Fruit fly (Drosophila melanogaster) whole organism, pupa: Measurements from ENCODE around the gene Rab10.
"Not testable (repeated sequence)": the region's sequence is repeated elsewhere in the genome, so short reads cannot be mapped to it uniquely, and the experiment has no call there.

ENCODE experiments used
- CG10348 ChIP-seq: fragments of 200-800 bp; sonication (Bioruptor generic); IDR thresholded peaks from 2 replicates; pipeline ENCODE4 v1.3.6; 2022; ENCODE audit warnings: missing biosample characterization, missing genetic modification characterization
- CG12605 ChIP-seq: fragments of 200-800 bp; sonication (Bioruptor generic); IDR thresholded peaks from 2 replicates; pipeline ENCODE4 v1.3.6; 2022; ENCODE audit warnings: missing biosample characterization, missing genetic modification characterization
- CG13204 ChIP-seq: fragments of 200-800 bp; sonication (Bioruptor generic); optimal IDR thresholded peaks from 2 replicates; lab custom pipeline; 2018; ENCODE audit warnings: missing biosample characterization, mild to moderate bottlenecking, missing genetic modification characterization, moderate library complexity
- CG14655 ChIP-seq: fragments of 200-800 bp; sonication (Bioruptor generic); optimal IDR thresholded peaks from 3 replicates; lab custom pipeline; 2017; ENCODE audit warnings: mild to moderate bottlenecking, missing biosample characterization, missing genetic modification reagents, missing genetic modification characterization
- CG15710 ChIP-seq: fragments of 200-800 bp; sonication (Bioruptor generic); optimal IDR thresholded peaks from 2 replicates; lab custom pipeline; 2018; ENCODE audit warnings: missing biosample characterization, mild to moderate bottlenecking, missing genetic modification characterization, moderate library complexity
- CG17806 ChIP-seq: fragments of 200-800 bp; sonication (Bioruptor generic); optimal IDR thresholded peaks from 2 replicates; lab custom pipeline; 2018; ENCODE audit warnings: missing biosample characterization, mild to moderate bottlenecking, missing genetic modification characterization, moderate library complexity
- CG32121 ChIP-seq: fragments of 200-800 bp; sonication (Bioruptor generic); IDR thresholded peaks from 2 replicates; pipeline ENCODE4 v1.3.6; 2022; ENCODE audit warnings: missing biosample characterization, missing genetic modification characterization
- CG34367 ChIP-seq: fragments of 200-800 bp; sonication (Bioruptor generic); optimal IDR thresholded peaks from 2 replicates; lab custom pipeline; 2018; ENCODE audit warnings: missing biosample characterization, mild to moderate bottlenecking, missing genetic modification characterization
- CG4496 ChIP-seq: fragments of 200-800 bp; sonication (Bioruptor generic); IDR thresholded peaks from 3 replicates; pipeline ENCODE4 v1.3.6; 2022; ENCODE audit warnings: missing biosample characterization, missing genetic modification characterization
- CG8159 ChIP-seq: fragments of 200-800 bp; sonication (Bioruptor generic); optimal IDR thresholded peaks from 3 replicates; lab custom pipeline; 2018; ENCODE audit warnings: missing biosample characterization, mild to moderate bottlenecking, missing genetic modification characterization, moderate library complexity
- CG8301 ChIP-seq: fragments of 200-800 bp; sonication (Bioruptor generic); optimal IDR thresholded peaks from 2 replicates; lab custom pipeline; 2018; ENCODE audit warnings: missing biosample characterization, mild to moderate bottlenecking, missing genetic modification characterization
- CG9948 ChIP-seq: fragments of 200-800 bp; sonication (Bioruptor generic); optimal IDR thresholded peaks from 2 replicates; lab custom pipeline; 2018; ENCODE audit warnings: missing biosample characterization, mild to moderate bottlenecking, missing genetic modification characterization, moderate library complexity
- D1 ChIP-seq: fragments of 200-800 bp; sonication (Bioruptor generic); optimal IDR thresholded peaks from 2 replicates; lab custom pipeline; 2018; ENCODE audit warnings: missing biosample characterization, mild to moderate bottlenecking, missing genetic modification characterization, moderate library complexity
- EcR ChIP-seq: fragments of 200-800 bp; sonication (Bioruptor generic); optimal IDR thresholded peaks from 3 replicates; lab custom pipeline; 2019; ENCODE audit warnings: missing biosample characterization, missing genetic modification characterization, mild to moderate bottlenecking, moderate library complexity, missing genetic modification reagents
- Ets98B ChIP-seq: fragments of 200-800 bp; sonication (Bioruptor generic); IDR thresholded peaks from 2 replicates; pipeline ENCODE4 v1.3.6; 2022; ENCODE audit warnings: missing biosample characterization, missing genetic modification characterization
- Pif1A ChIP-seq: fragments of 200-800 bp; sonication (Bioruptor generic); optimal IDR thresholded peaks from 3 replicates; lab custom pipeline; 2016; ENCODE audit warnings: missing biosample characterization, missing genetic modification characterization
- Pif1B ChIP-seq: fragments of 200-800 bp; sonication (Bioruptor generic); optimal IDR thresholded peaks from 3 replicates; lab custom pipeline; 2016; ENCODE audit warnings: missing biosample characterization, missing genetic modification characterization
- Snoo ChIP-seq: fragments of 200-800 bp; sonication (Bioruptor generic); optimal IDR thresholded peaks from 3 replicates; lab custom pipeline; 2017; ENCODE audit warnings: missing biosample characterization, mild to moderate bottlenecking, missing genetic modification characterization, inconsistent platforms
- fd96Ca ChIP-seq: fragments of 200-800 bp; sonication (Bioruptor generic); IDR thresholded peaks from 3 replicates; pipeline ENCODE4 v1.3.6; 2022; ENCODE audit warnings: missing biosample characterization, missing genetic modification characterization
- gl ChIP-seq: fragments of 200-800 bp; sonication (Bioruptor generic); optimal IDR thresholded peaks from 2 replicates; lab custom pipeline; 2018; ENCODE audit warnings: missing biosample characterization, mild to moderate bottlenecking, missing genetic modification characterization
- rn ChIP-seq: fragments of 200-800 bp; sonication (Bioruptor generic); IDR thresholded peaks from 2 replicates; pipeline ENCODE4 v1.3.6; 2022; ENCODE audit warnings: missing biosample characterization, missing genetic modification characterization

Rab10 gene

dm6 chrX:20251069-20251468, at the start of gene Rab10, which contains the start of gene CG17068:
Gene Rab10, plus strand, starts transcription at chrX:20251338.
Gene CG17068, minus strand, starts transcription at chrX:20251093.
- TF ChIP-seq CG15710 (no peak), CG32121 (GFP tag; lab: Robert Waterston, UW) (no peak), rn (GFP tag; lab: Robert Waterston, UW) (no peak), CG8159 (tag; lab: Kevin White, UChicago) (no peak), CG13204 (GFP tag; lab: Kevin White, UChicago) (no peak), Pif1B (GFP tag; lab: Kevin White, UChicago) (no peak), CG12605 (GFP tag; lab: Robert Waterston, UW) (no peak), gl (tag; lab: Kevin White, UChicago) (no peak), CG9948 (tag; lab: Kevin White, UChicago) (no peak), Pif1A (GFP tag; lab: Kevin White, UChicago) (no peak), CG4496 (GFP tag; lab: Robert Waterston, UW) (no peak), CG14655 (GFP tag; lab: Kevin White, UChicago) (no peak), Ets98B (GFP tag; lab: Robert Waterston, UW) (no peak), CG8301 (tag; lab: Kevin White, UChicago) (no peak), fd96Ca (GFP tag; lab: Robert Waterston, UW) (no peak), CG10348 (GFP tag; lab: Robert Waterston, UW) (no peak), CG17806 (tag; lab: Kevin White, UChicago) (no peak), D1 (no peak)

dm6 chrX:20201833-20202232, 49.3 kb upstream of the Rab10 start, which contains the start of gene SdicA:
Gene SdicA, minus strand, starts transcription at chrX:20201933.
- TF ChIP-seq CG8159 (tag; lab: Kevin White, UChicago); Pif1B (GFP tag; lab: Kevin White, UChicago); D1: not testable (repeated sequence)

- TF ChIP-seq CG10348 (GFP tag; lab: Robert Waterston, UW); EcR (GFP tag; lab: Kevin White, UChicago); CG34367: not testable (repeated sequence)
These were observed 41.6 kb upstream of the Rab10 start, which contains the start of gene SdicB for dm6 chrX:20209503-20209902. Gene SdicB, minus strand, starts transcription at chrX:20209603.

dm6 chrX:20217159-20217558, 34.0 kb upstream of the Rab10 start, which contains the start of gene SdicC:
Gene SdicC, minus strand, starts transcription at chrX:20217259.
- not testable (repeated sequence) for TF ChIP-seq CG34367; Pif1A (GFP tag; lab: Kevin White, UChicago); fd96Ca (GFP tag; lab: Robert Waterston, UW)

dm6 chrX:20224920-20225319, 26.2 kb upstream of the Rab10 start, which contains the start of gene Sdic4:
Gene Sdic4, minus strand, starts transcription at chrX:20225020.
- not testable (repeated sequence) for TF ChIP-seq rn (GFP tag; lab: Robert Waterston, UW); D1; Pif1A (GFP tag; lab: Kevin White, UChicago)

- TF ChIP-seq rn (GFP tag; lab: Robert Waterston, UW) = no peak
- no peak for TF ChIP-seq CG12605 (GFP tag; lab: Robert Waterston, UW)
- no peak for TF ChIP-seq CG8301 (tag; lab: Kevin White, UChicago)
These were observed 19.5 kb upstream of the Rab10 start for dm6 chrX:20231658-20232057.

- TF ChIP-seq CG15710 = peak; percentile 51
- peak; percentile 12 for TF ChIP-seq CG17806 (tag; lab: Kevin White, UChicago)
- TF ChIP-seq CG4496 (GFP tag; lab: Robert Waterston, UW) = peak; percentile 68; the same call in 2 of the 3 replicates
- TF ChIP-seq rn (GFP tag; lab: Robert Waterston, UW) = no peak
- peak; percentile 33; the same call in 1 of the 2 replicates for TF ChIP-seq Ets98B (GFP tag; lab: Robert Waterston, UW)
- no peak for TF ChIP-seq CG32121 (GFP tag; lab: Robert Waterston, UW)
- TF ChIP-seq CG9948 (tag; lab: Kevin White, UChicago) = peak; percentile 30
- peak; percentile 32 for TF ChIP-seq Snoo (tag; lab: Kevin White, UChicago)
- TF ChIP-seq CG8301 (tag; lab: Kevin White, UChicago) = peak; percentile 8
- TF ChIP-seq CG10348 (GFP tag; lab: Robert Waterston, UW) = no peak
- TF ChIP-seq Pif1A (GFP tag; lab: Kevin White, UChicago) = peak; percentile 6
- TF ChIP-seq fd96Ca (GFP tag; lab: Robert Waterston, UW) = peak; percentile 70; the same call in 2 of the 3 replicates
- peak; percentile 51 for TF ChIP-seq CG8159 (tag; lab: Kevin White, UChicago)
These were observed 15.2 kb upstream of the Rab10 start, which contains the start of gene sw for dm6 chrX:20235794-20236513. Gene sw, minus strand, starts transcription at chrX:20236382.
